Fruit fly (Drosophila melanogaster): ENCODE measurements around the gene CG32237.

dm6 chr3L:4805174-4805573 is 47.1 kb downstream of the CG32237 start, which contains the start of gene CG7509:
- TF ChIP-seq esn (GFP tag; optimal IDR thresholded peaks at IDR 0.05) (no peak), CG11902 (GFP tag; optimal IDR thresholded peaks at IDR 0.05) (no peak), Eip93F (GFP tag; optimal IDR thresholded peaks at IDR 0.05) (no peak), Lpt (GFP tag; optimal IDR thresholded peaks at IDR 0.05) (no peak), CG11294 (GFP tag; IDR thresholded peaks at IDR 0.05) (no peak), fd85E (GFP tag; optimal IDR thresholded peaks at IDR 0.05) (no peak)
